Worm (Caenorhabditis elegans) whole organism, mixed stage, embryonic: ENCODE measurements around the gene urm-1.
A peak's percentile ranks its signal among the peaks of the same experiment; 100 is the strongest.

ENCODE experiments used
- M03D4.4 ChIP-seq: sonication (generic microtip); optimal IDR thresholded peaks from 2 replicates; lab custom pipeline; 2017; ENCODE audit warnings: mild to moderate bottlenecking, missing genetic modification characterization, missing compliant biosample characterization
- bed-3 ChIP-seq: fragments of 200-800 bp; sonication (Bioruptor generic); optimal IDR thresholded peaks from 3 replicates; lab custom pipeline; 2018; ENCODE audit warnings: mild to moderate bottlenecking, missing genetic modification characterization, moderate library complexity, missing compliant biosample characterization
- blmp-1 ChIP-seq: fragments of 150-350 bp; optimal IDR thresholded peaks from 2 replicates; lab custom pipeline; 2014; ENCODE audit warnings: missing biosample characterization, missing genetic modification characterization
- ceh-39 ChIP-seq: fragments of 150-350 bp; optimal IDR thresholded peaks from 2 replicates; lab custom pipeline; 2014; ENCODE audit warnings: missing biosample characterization, missing genetic modification characterization
- ceh-43 ChIP-seq: fragments of 200-800 bp; sonication (Bioruptor generic); optimal IDR thresholded peaks from 2 replicates; lab custom pipeline; 2018; ENCODE audit warnings: mild to moderate bottlenecking, missing genetic modification characterization, moderate library complexity, missing compliant biosample characterization
- ceh-83 ChIP-seq: fragments of 200-800 bp; sonication (Bioruptor generic); optimal IDR thresholded peaks from 2 replicates; lab custom pipeline; 2018; ENCODE audit warnings: mild to moderate bottlenecking, missing genetic modification characterization, missing compliant biosample characterization
- cnd-1 ChIP-seq: fragments of 200-800 bp; sonication (Bioruptor generic); optimal IDR thresholded peaks from 2 replicates; lab custom pipeline; 2018; ENCODE audit warnings: mild to moderate bottlenecking, missing genetic modification characterization, missing compliant biosample characterization
- elt-1 ChIP-seq: sonication (generic microtip); optimal IDR thresholded peaks from 2 replicates; lab custom pipeline; 2017; ENCODE audit warnings: missing genetic modification characterization, mild to moderate bottlenecking, missing compliant biosample characterization, antibody characterized with exemption, moderate library complexity, borderline replicate concordance; ENCODE audit not compliant: insufficient read depth
- elt-3 ChIP-seq: fragments of 150-350 bp; optimal IDR thresholded peaks from 2 replicates; lab custom pipeline; 2014; ENCODE audit warnings: missing biosample characterization, missing genetic modification characterization
- ham-2 ChIP-seq: fragments of 200-800 bp; sonication (Bioruptor generic); optimal IDR thresholded peaks from 2 replicates; lab custom pipeline; 2018; ENCODE audit warnings: mild to moderate bottlenecking, missing genetic modification characterization, missing compliant biosample characterization
- hlh-1 ChIP-seq: fragments of 150-350 bp; optimal IDR thresholded peaks from 2 replicates; lab custom pipeline; 2014; ENCODE audit warnings: missing biosample characterization, missing genetic modification reagents, missing genetic modification characterization
- lin-13 ChIP-seq: fragments of 150-350 bp; optimal IDR thresholded peaks from 2 replicates; lab custom pipeline; 2014; ENCODE audit warnings: missing biosample characterization, missing genetic modification characterization
- lin-32 ChIP-seq: fragments of 200-800 bp; sonication (Bioruptor generic); optimal IDR thresholded peaks from 2 replicates; lab custom pipeline; 2018; ENCODE audit warnings: mild to moderate bottlenecking, missing genetic modification characterization, missing compliant biosample characterization
- lsy-2 ChIP-seq: fragments of 150-350 bp; optimal IDR thresholded peaks from 2 replicates; lab custom pipeline; 2014; ENCODE audit warnings: missing biosample characterization, missing genetic modification characterization
- mab-5 ChIP-seq: fragments of 150-350 bp; optimal IDR thresholded peaks from 2 replicates; lab custom pipeline; 2014; ENCODE audit warnings: missing biosample characterization, missing genetic modification characterization
- mep-1 ChIP-seq: fragments of 150-350 bp; optimal IDR thresholded peaks from 2 replicates; lab custom pipeline; 2017; ENCODE audit warnings: missing biosample characterization, missing genetic modification reagents, missing genetic modification characterization, inconsistent platforms
- mls-2 ChIP-seq: sonication (generic microtip); optimal IDR thresholded peaks from 2 replicates; lab custom pipeline; 2016; ENCODE audit warnings: mild to moderate bottlenecking, missing genetic modification characterization, moderate library complexity, missing compliant biosample characterization
- nhr-12 ChIP-seq: fragments of 150-350 bp; optimal IDR thresholded peaks from 2 replicates; lab custom pipeline; 2014; ENCODE audit warnings: missing biosample characterization, missing genetic modification characterization
- nhr-237 ChIP-seq: fragments of 150-350 bp; optimal IDR thresholded peaks from 2 replicates; lab custom pipeline; 2014; ENCODE audit warnings: missing biosample characterization, missing genetic modification characterization
- nhr-28 ChIP-seq: fragments of 150-350 bp; optimal IDR thresholded peaks from 2 replicates; lab custom pipeline; 2014; ENCODE audit warnings: missing biosample characterization, missing genetic modification characterization
- nhr-76 ChIP-seq: sonication (generic microtip); optimal IDR thresholded peaks from 2 replicates; lab custom pipeline; 2017; ENCODE audit warnings: missing biosample characterization, missing genetic modification characterization
- pha-4 ChIP-seq: fragments of 150-350 bp; optimal IDR thresholded peaks from 2 replicates; lab custom pipeline; 2018; ENCODE audit warnings: missing biosample characterization, missing genetic modification reagents, missing genetic modification characterization
- sem-2 ChIP-seq: fragments of 200-800 bp; sonication (Bioruptor generic); optimal IDR thresholded peaks from 2 replicates; lab custom pipeline; 2018; ENCODE audit warnings: mild to moderate bottlenecking, missing genetic modification characterization, missing compliant biosample characterization
- sptf-1 ChIP-seq: sonication (generic microtip); optimal IDR thresholded peaks from 2 replicates; lab custom pipeline; 2017; ENCODE audit warnings: mild to moderate bottlenecking, missing genetic modification characterization, moderate library complexity, missing compliant biosample characterization
- tbx-8 ChIP-seq: fragments of 200-800 bp; sonication (Bioruptor generic); optimal IDR thresholded peaks from 2 replicates; lab custom pipeline; 2018; ENCODE audit warnings: mild to moderate bottlenecking, missing genetic modification characterization, moderate library complexity, missing compliant biosample characterization
- unc-120 ChIP-seq: sonication (generic microtip); optimal IDR thresholded peaks from 2 replicates; lab custom pipeline; 2017; ENCODE audit warnings: missing genetic modification characterization, missing compliant biosample characterization; ENCODE audit not compliant: poor library complexity, severe bottlenecking
- unc-39 ChIP-seq: fragments of 150-350 bp; optimal IDR thresholded peaks from 2 replicates; lab custom pipeline; 2014; ENCODE audit warnings: missing biosample characterization, missing genetic modification characterization
- unc-62 ChIP-seq: fragments of 150-350 bp; optimal IDR thresholded peaks from 2 replicates; lab custom pipeline; 2014; ENCODE audit warnings: missing biosample characterization, missing genetic modification reagents, missing genetic modification characterization
- ztf-11 ChIP-seq: fragments of 150-350 bp; optimal IDR thresholded peaks from 2 replicates; lab custom pipeline; 2014; ENCODE audit warnings: missing biosample characterization, missing genetic modification characterization

The urm-1 gene

ce11 chrIII:10462935-10463548 lies 42.2 kb upstream of the urm-1 start:
- no peak for TF ChIP-seq ceh-83 (GFP tag; lab: Kevin White, UChicago)
- TF ChIP-seq nhr-28 (tag; lab: Kevin White, UChicago), result no peak
- no peak for TF ChIP-seq lsy-2 (tag; lab: Kevin White, UChicago)
- TF ChIP-seq unc-39 (tag; lab: Kevin White, UChicago), result no peak
- no peak for TF ChIP-seq elt-1 (tag; lab: Kevin White, UChicago)
- no peak for TF ChIP-seq ztf-11
- no peak for TF ChIP-seq nhr-76 (tag; lab: Kevin White, UChicago)
- no peak for TF ChIP-seq nhr-237 (tag; lab: Kevin White, UChicago)
- TF ChIP-seq tbx-8 (GFP tag; lab: Kevin White, UChicago), result no peak
- TF ChIP-seq sem-2 (GFP tag; lab: Kevin White, UChicago), result no peak
- TF ChIP-seq sptf-1 (tag; lab: Kevin White, UChicago), result no peak
- TF ChIP-seq ceh-43 (GFP tag; lab: Kevin White, UChicago), result no peak
- TF ChIP-seq ceh-39, result no peak
- TF ChIP-seq lin-13, result no peak
- no peak for TF ChIP-seq pha-4 (tag; lab: Kevin White, UChicago)

- peak; percentile 6 for TF ChIP-seq ham-2 (GFP tag; lab: Kevin White, UChicago)
- no peak for TF ChIP-seq mls-2 (tag; lab: Kevin White, UChicago)
Observed at ce11 chrIII:10463653-10464052, 41.6 kb upstream of the urm-1 start.

- TF ChIP-seq mab-5 (tag; lab: Kevin White, UChicago), result no peak
- no peak for TF ChIP-seq cnd-1 (tag; lab: Kevin White, UChicago)
- TF ChIP-seq elt-3, result no peak
- TF ChIP-seq tbx-8 (GFP tag; lab: Kevin White, UChicago), result no peak
- TF ChIP-seq ceh-43 (GFP tag; lab: Kevin White, UChicago), result no peak
- TF ChIP-seq elt-1 (tag; lab: Kevin White, UChicago), result no peak
- no peak for TF ChIP-seq lin-13
- no peak for TF ChIP-seq mls-2 (tag; lab: Kevin White, UChicago)
Observed at ce11 chrIII:10464455-10464854, 40.8 kb upstream of the urm-1 start.

ce11 chrIII:10469574-10470055 lies 35.7 kb upstream of the urm-1 start, which contains the start of gene D2045.5:
TSS of gene D2045.5 (minus strand) at chrIII:10469624.
- TF ChIP-seq lsy-2 (tag; lab: Kevin White, UChicago), result no peak
- TF ChIP-seq mep-1 (tag; lab: Kevin White, UChicago), result no peak
- TF ChIP-seq ceh-39, result no peak
- no peak for TF ChIP-seq ceh-43 (GFP tag; lab: Kevin White, UChicago)
- no peak for TF ChIP-seq nhr-237 (tag; lab: Kevin White, UChicago)
- no peak for TF ChIP-seq sem-2 (GFP tag; lab: Kevin White, UChicago)
- TF ChIP-seq, all 35 proteins: peak for 0

ce11 chrIII:10470927-10471326 lies 34.4 kb upstream of the urm-1 start, which contains the start of gene cul-1:
TSS of gene cul-1 (plus strand) at chrIII:10471237.
- TF ChIP-seq nhr-12 (tag; lab: Kevin White, UChicago), result no peak
- peak; percentile 43 for TF ChIP-seq hlh-1 (tag; lab: Kevin White, UChicago)

- TF ChIP-seq tbx-8 (GFP tag; lab: Kevin White, UChicago) (no peak), elt-3 (no peak), unc-62 (no peak), ceh-83 (GFP tag; lab: Kevin White, UChicago) (no peak)
Observed at ce11 chrIII:10474945-10475344, 30.3 kb upstream of the urm-1 start, which contains the start of gene D2045.9. TSS of gene D2045.9 (plus strand) at chrIII:10475245.

ce11 chrIII:10479180-10479579 lies 26.1 kb upstream of the urm-1 start, which contains the start of gene D2045.7:
TSS of gene D2045.7 (plus strand) at chrIII:10479480.
- no peak for TF ChIP-seq unc-62
- TF ChIP-seq lsy-2 (tag; lab: Kevin White, UChicago), result no peak
- TF ChIP-seq elt-3, result no peak
- TF ChIP-seq bed-3, result no peak
- no peak for TF ChIP-seq mep-1 (tag; lab: Kevin White, UChicago)
- no peak for TF ChIP-seq M03D4.4 (tag; lab: Kevin White, UChicago)
- TF ChIP-seq ceh-83 (GFP tag; lab: Kevin White, UChicago), result no peak
- no peak for TF ChIP-seq blmp-1
- no peak for TF ChIP-seq mab-5 (tag; lab: Kevin White, UChicago)
- TF ChIP-seq unc-120, result no peak
- no peak for TF ChIP-seq tbx-8 (GFP tag; lab: Kevin White, UChicago)
- TF ChIP-seq ham-2 (GFP tag; lab: Kevin White, UChicago), result no peak
- no peak for TF ChIP-seq lin-32 (GFP tag; lab: Kevin White, UChicago)
